Worm (Caenorhabditis elegans) whole organism, late embryonic: ENCODE data around the gene F45D3.3.

Experiments used
- F13H6.1 ChIP-seq: sonication (generic microtip); optimal IDR thresholded peaks from 2 replicates; lab custom pipeline; 2016; ENCODE audit warnings: missing genetic modification characterization, missing compliant biosample characterization
- ama-1 ChIP-seq: fragments of 150-350 bp; optimal IDR thresholded peaks from 2 replicates; lab custom pipeline; 2014
- ceh-48 ChIP-seq: sonication (generic microtip); optimal IDR thresholded peaks from 2 replicates; lab custom pipeline; 2016; ENCODE audit warnings: missing genetic modification characterization, inconsistent platforms, missing compliant biosample characterization
- elt-2 ChIP-seq: sonication (generic microtip); optimal IDR thresholded peaks from 2 replicates; lab custom pipeline; 2016; ENCODE audit warnings: missing genetic modification reagents, missing genetic modification characterization, missing compliant biosample characterization
- pha-4 ChIP-seq: fragments of 150-350 bp; optimal IDR thresholded peaks from 2 replicates; lab custom pipeline; 2018; ENCODE audit warnings: missing biosample characterization, missing genetic modification reagents, missing genetic modification characterization

DNA sequence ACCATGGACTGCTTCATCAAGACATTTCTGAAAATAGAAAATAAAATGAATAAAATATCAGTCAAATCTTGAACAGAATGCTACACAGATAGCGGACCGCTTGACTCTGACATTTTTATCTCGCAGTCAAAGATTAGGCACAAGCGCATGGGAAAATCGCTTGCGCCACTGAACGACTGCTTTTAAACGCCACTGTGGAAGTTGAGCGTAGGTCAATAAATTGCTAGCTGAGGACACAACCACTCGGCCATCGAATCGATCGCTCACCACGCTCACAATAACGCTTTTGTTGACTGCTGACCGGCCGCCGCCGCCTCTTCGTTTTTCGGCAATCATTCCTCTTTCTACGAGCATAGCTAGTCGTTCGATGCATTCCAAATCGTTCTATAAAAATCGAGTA is 46.6 kb upstream of the F45D3.3 start:
- TF ChIP-seq ceh-48 (tag; lab: Kevin White, UChicago) = peak; percentile 66
- no peak for TF ChIP-seq ama-1
- peak; percentile 89 for TF ChIP-seq elt-2 (tag; lab: Kevin White, UChicago)
- peak; percentile 29 for TF ChIP-seq F13H6.1 (tag; lab: Kevin White, UChicago)
- TF ChIP-seq pha-4 (tag; lab: Kevin White, UChicago) = no peak
